Fruit fly (Drosophila melanogaster) whole organism, pupa: ENCODE data around the gene CG33510.

Experiments
- CG10348 ChIP-seq: fragments of 200-800 bp; sonication (Bioruptor generic); IDR thresholded peaks from 2 replicates; pipeline ENCODE4 v1.3.6; 2022; ENCODE audit warnings: missing biosample characterization, missing genetic modification characterization
- CG12605 ChIP-seq: fragments of 200-800 bp; sonication (Bioruptor generic); IDR thresholded peaks from 2 replicates; pipeline ENCODE4 v1.3.6; 2022; ENCODE audit warnings: missing biosample characterization, missing genetic modification characterization
- CG13204 ChIP-seq: fragments of 200-800 bp; sonication (Bioruptor generic); optimal IDR thresholded peaks from 2 replicates; lab custom pipeline; 2018; ENCODE audit warnings: missing biosample characterization, mild to moderate bottlenecking, missing genetic modification characterization, moderate library complexity
- CG14655 ChIP-seq: fragments of 200-800 bp; sonication (Bioruptor generic); optimal IDR thresholded peaks from 3 replicates; lab custom pipeline; 2017; ENCODE audit warnings: mild to moderate bottlenecking, missing biosample characterization, missing genetic modification reagents, missing genetic modification characterization
- CG15710 ChIP-seq: fragments of 200-800 bp; sonication (Bioruptor generic); optimal IDR thresholded peaks from 2 replicates; lab custom pipeline; 2018; ENCODE audit warnings: missing biosample characterization, mild to moderate bottlenecking, missing genetic modification characterization, moderate library complexity
- CG17806 ChIP-seq: fragments of 200-800 bp; sonication (Bioruptor generic); optimal IDR thresholded peaks from 2 replicates; lab custom pipeline; 2018; ENCODE audit warnings: missing biosample characterization, mild to moderate bottlenecking, missing genetic modification characterization, moderate library complexity
- CG32121 ChIP-seq: fragments of 200-800 bp; sonication (Bioruptor generic); IDR thresholded peaks from 2 replicates; pipeline ENCODE4 v1.3.6; 2022; ENCODE audit warnings: missing biosample characterization, missing genetic modification characterization
- CG34367 ChIP-seq: fragments of 200-800 bp; sonication (Bioruptor generic); optimal IDR thresholded peaks from 2 replicates; lab custom pipeline; 2018; ENCODE audit warnings: missing biosample characterization, mild to moderate bottlenecking, missing genetic modification characterization
- CG4496 ChIP-seq: fragments of 200-800 bp; sonication (Bioruptor generic); IDR thresholded peaks from 3 replicates; pipeline ENCODE4 v1.3.6; 2022; ENCODE audit warnings: missing biosample characterization, missing genetic modification characterization
- CG8159 ChIP-seq: fragments of 200-800 bp; sonication (Bioruptor generic); optimal IDR thresholded peaks from 3 replicates; lab custom pipeline; 2018; ENCODE audit warnings: missing biosample characterization, mild to moderate bottlenecking, missing genetic modification characterization, moderate library complexity
- CG8301 ChIP-seq: fragments of 200-800 bp; sonication (Bioruptor generic); optimal IDR thresholded peaks from 2 replicates; lab custom pipeline; 2018; ENCODE audit warnings: missing biosample characterization, mild to moderate bottlenecking, missing genetic modification characterization
- CG9948 ChIP-seq: fragments of 200-800 bp; sonication (Bioruptor generic); optimal IDR thresholded peaks from 2 replicates; lab custom pipeline; 2018; ENCODE audit warnings: missing biosample characterization, mild to moderate bottlenecking, missing genetic modification characterization, moderate library complexity
- D1 ChIP-seq: fragments of 200-800 bp; sonication (Bioruptor generic); optimal IDR thresholded peaks from 2 replicates; lab custom pipeline; 2018; ENCODE audit warnings: missing biosample characterization, mild to moderate bottlenecking, missing genetic modification characterization, moderate library complexity
- EcR ChIP-seq: fragments of 200-800 bp; sonication (Bioruptor generic); optimal IDR thresholded peaks from 3 replicates; lab custom pipeline; 2019; ENCODE audit warnings: missing biosample characterization, missing genetic modification characterization, mild to moderate bottlenecking, moderate library complexity, missing genetic modification reagents
- Ets98B ChIP-seq: fragments of 200-800 bp; sonication (Bioruptor generic); IDR thresholded peaks from 2 replicates; pipeline ENCODE4 v1.3.6; 2022; ENCODE audit warnings: missing biosample characterization, missing genetic modification characterization
- Pif1A ChIP-seq: fragments of 200-800 bp; sonication (Bioruptor generic); optimal IDR thresholded peaks from 3 replicates; lab custom pipeline; 2016; ENCODE audit warnings: missing biosample characterization, missing genetic modification characterization
- Pif1B ChIP-seq: fragments of 200-800 bp; sonication (Bioruptor generic); optimal IDR thresholded peaks from 3 replicates; lab custom pipeline; 2016; ENCODE audit warnings: missing biosample characterization, missing genetic modification characterization
- Snoo ChIP-seq: fragments of 200-800 bp; sonication (Bioruptor generic); optimal IDR thresholded peaks from 3 replicates; lab custom pipeline; 2017; ENCODE audit warnings: missing biosample characterization, mild to moderate bottlenecking, missing genetic modification characterization, inconsistent platforms
- fd96Ca ChIP-seq: fragments of 200-800 bp; sonication (Bioruptor generic); IDR thresholded peaks from 3 replicates; pipeline ENCODE4 v1.3.6; 2022; ENCODE audit warnings: missing biosample characterization, missing genetic modification characterization
- gl ChIP-seq: fragments of 200-800 bp; sonication (Bioruptor generic); optimal IDR thresholded peaks from 2 replicates; lab custom pipeline; 2018; ENCODE audit warnings: missing biosample characterization, mild to moderate bottlenecking, missing genetic modification characterization
- rn ChIP-seq: fragments of 200-800 bp; sonication (Bioruptor generic); IDR thresholded peaks from 2 replicates; pipeline ENCODE4 v1.3.6; 2022; ENCODE audit warnings: missing biosample characterization, missing genetic modification characterization

CG33510 gene

DNA sequence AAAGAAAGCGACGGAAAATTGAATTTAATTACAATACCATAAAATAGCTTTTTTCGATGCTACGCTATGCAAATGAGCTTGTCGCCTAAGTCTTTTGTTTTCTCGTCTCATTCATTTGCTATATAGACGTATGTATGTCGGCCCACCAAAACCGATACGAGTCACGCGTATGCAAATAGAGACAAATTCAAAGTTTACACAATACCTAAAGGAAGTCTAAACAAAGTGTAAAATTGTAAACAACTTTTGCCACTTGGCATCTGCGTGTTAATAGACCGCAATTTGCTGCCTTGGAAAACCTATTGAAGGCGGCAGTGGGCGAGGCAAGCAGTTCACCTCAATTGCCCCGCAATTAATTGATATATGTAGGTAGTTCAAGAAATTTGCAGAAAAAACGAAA lies 21.5 kb downstream of the CG33510 start:
- TF ChIP-seq Pif1B (GFP tag; lab: Kevin White, UChicago) (no peak), CG14655 (GFP tag; lab: Kevin White, UChicago) (no peak), gl (no peak), CG4496 (no peak), Pif1A (no peak), fd96Ca (no peak), CG12605 (no peak), CG8159 (no peak), CG32121 (GFP tag; lab: Robert Waterston, UW) (no peak), rn (no peak), CG8301 (tag; lab: Kevin White, UChicago) (no peak), EcR (GFP tag; lab: Kevin White, UChicago) (no peak), CG34367 (tag; lab: Kevin White, UChicago) (no peak), CG9948 (tag; lab: Kevin White, UChicago) (no peak), CG10348 (GFP tag; lab: Robert Waterston, UW) (no peak), D1 (tag; lab: Kevin White, UChicago) (no peak), CG13204 (GFP tag; lab: Kevin White, UChicago) (no peak)

DNA sequence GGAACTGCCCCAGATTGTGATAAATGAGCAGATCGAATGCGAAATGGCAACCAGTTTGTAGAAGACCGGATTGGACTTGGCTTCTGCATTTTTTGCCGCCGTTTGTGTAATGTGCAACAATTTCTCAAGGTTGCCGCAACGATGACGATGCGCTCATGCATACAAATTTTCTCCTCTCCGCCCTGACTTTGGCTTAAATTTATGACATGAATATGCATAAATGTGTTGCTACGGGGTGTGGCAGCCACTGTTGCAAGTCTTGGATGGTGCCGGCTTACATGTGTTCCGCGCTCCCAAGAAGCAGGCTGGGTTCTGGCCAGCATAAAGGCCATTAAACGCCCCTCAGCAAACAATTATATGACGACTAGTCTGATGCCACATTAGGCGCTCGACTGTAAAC lies 22.5 kb downstream of the CG33510 start:
- TF ChIP-seq EcR (GFP tag; lab: Kevin White, UChicago) (peak; percentile 35), fd96Ca (0 out of 3 replicates have a peak, but pooled peaks have one; percentile 30), CG8301 (tag; lab: Kevin White, UChicago) (no peak)

DNA sequence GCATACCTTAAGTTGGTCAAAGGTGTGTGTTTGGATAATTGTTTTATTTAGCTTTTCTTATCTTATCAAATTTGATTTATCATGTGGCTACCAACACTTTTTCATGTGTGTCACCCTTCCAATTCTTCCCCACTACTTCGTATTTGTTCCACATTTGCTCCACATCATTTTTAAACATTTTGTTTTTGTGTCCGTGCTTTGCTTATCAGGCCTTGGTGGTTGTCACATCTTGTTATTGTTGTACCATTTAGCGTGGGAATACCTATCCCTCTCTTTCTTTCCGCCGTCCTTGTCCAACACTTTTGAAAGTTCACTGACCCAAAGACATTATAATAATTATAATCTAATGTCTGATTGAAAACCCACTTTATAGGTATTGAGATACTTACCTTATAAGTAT lies 30.5 kb downstream of the CG33510 start:
- no peak for TF ChIP-seq Pif1B (GFP tag; lab: Kevin White, UChicago)
- TF ChIP-seq D1 (tag; lab: Kevin White, UChicago): no peak
- TF ChIP-seq CG8301 (tag; lab: Kevin White, UChicago): no peak
- TF ChIP-seq CG13204 (GFP tag; lab: Kevin White, UChicago): no peak
- TF ChIP-seq CG15710 (tag; lab: Kevin White, UChicago): no peak
- no peak for TF ChIP-seq EcR (GFP tag; lab: Kevin White, UChicago)
- TF ChIP-seq Ets98B: no peak
- no peak for TF ChIP-seq Snoo
- TF ChIP-seq CG14655 (GFP tag; lab: Kevin White, UChicago): no peak
- no peak for TF ChIP-seq CG12605
- no peak for TF ChIP-seq CG10348 (GFP tag; lab: Robert Waterston, UW)
- no peak for TF ChIP-seq CG32121 (GFP tag; lab: Robert Waterston, UW)

DNA sequence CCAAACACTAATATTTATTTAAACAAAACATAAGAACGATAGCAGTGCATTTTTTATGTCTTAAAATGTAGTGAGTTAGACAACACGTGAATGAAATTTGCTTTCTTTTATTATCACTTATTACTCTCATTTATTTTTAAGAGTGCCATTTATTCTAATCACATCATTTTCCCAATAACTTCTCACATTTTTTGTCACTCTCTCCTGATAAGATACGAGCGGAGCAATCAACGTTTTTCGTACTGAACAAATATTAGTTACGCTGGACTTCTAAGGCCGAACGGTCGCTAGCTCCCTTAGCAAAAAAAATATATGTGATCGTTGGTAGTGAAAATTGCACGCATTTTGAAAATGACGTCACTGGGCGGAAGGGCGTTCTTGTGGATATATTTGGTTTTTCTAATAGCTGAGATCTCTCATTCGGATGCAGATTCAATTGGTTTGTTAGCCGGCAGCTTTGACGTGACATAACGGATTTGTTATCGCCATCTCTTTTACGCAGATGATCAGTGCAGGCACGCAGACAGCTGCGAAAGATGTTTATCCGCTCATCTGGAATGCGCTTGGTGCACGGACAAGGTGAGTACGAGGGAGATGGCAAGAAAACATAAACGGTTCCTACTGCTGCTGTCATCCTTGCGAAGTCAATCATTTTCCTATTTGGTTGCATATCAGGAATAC lies 31.2 kb downstream of the CG33510 start, which contains the start of gene Itgbn:
Gene Itgbn, plus strand, starts transcription at position 251 of the 681 bp plus-strand sequence.
- TF ChIP-seq Pif1B (GFP tag; lab: Kevin White, UChicago): no peak

DNA sequence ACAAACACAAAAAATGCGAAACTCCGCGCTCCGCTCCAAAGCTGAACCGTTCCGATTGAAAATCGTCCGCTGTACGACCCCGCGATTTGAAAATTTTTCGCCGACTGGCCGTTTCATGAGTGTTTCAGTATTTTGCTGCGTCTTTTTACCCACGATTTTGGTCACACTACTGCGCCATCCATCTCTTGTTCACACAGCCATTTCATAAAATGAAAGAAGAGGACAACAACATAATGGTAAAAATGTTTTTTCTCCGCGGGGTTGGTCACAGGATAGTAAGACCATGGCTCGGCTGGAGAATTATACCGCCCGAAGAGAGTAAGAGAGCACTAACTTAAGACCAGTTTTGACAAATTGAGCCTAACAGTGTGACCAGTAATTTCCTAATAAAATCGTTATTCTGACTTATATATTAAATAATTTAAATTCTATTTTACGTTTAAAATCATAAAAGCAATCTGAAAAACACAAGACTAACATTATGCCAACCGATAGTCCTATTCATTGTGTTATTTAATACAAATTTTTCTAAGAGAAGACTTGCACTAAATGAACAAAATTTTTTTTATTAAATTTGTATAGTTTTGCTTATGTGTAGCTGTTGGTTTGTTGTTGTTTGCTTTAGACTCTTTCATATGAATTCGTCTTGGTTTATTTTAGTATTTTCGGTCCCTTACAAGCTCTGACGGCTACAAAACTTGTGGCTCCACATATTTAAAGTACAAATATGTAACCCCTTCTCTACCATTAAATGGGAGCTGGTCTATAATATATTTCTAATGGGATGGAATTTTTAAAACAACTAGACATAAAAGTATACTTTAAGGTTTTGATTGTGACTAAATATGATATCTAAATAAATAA lies 32.0 kb downstream of the CG33510 start, which contains the start of gene CG42238:
Gene CG42238, minus strand, starts transcription at position 292 of the 864 bp plus-strand sequence.
- TF ChIP-seq CG8301 (tag; lab: Kevin White, UChicago) (no peak), CG32121 (GFP tag; lab: Robert Waterston, UW) (peak; percentile 28; the same call in 1 of the 2 replicates), fd96Ca (no peak), CG17806 (tag; lab: Kevin White, UChicago) (no peak), rn (no peak), CG10348 (GFP tag; lab: Robert Waterston, UW) (no peak), D1 (tag; lab: Kevin White, UChicago) (no peak), CG8159 (no peak), CG13204 (GFP tag; lab: Kevin White, UChicago) (no peak), gl (no peak), CG34367 (tag; lab: Kevin White, UChicago) (no peak), Pif1A (no peak), CG14655 (GFP tag; lab: Kevin White, UChicago) (no peak), CG9948 (tag; lab: Kevin White, UChicago) (no peak), Pif1B (GFP tag; lab: Kevin White, UChicago) (no peak), EcR (GFP tag; lab: Kevin White, UChicago) (no peak), CG4496 (peak; percentile 34; the same call in 1 of the 3 replicates), CG12605 (peak; percentile 48), CG15710 (tag; lab: Kevin White, UChicago) (no peak)
- TF ChIP-seq, all 21 proteins: peak for 3

DNA sequence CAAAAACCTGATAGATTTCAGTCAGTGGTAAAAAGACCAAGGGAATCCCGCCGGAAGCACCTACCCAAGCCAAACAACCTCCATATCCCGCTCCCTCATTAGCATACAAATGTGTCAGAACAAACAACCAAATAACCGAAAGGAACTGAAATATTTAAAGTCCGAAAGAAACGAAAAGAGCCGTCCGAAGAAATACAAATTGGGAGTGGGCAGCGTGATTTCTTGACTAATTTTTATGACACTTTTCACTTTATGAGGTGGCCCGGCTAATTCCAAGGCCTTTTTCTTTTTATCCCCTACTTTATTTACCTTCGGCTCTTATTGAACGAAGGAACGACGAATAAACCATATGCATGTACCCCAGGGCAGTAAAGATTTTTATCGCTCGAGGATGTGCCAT lies 43.4 kb downstream of the CG33510 start:
- TF ChIP-seq CG32121 (GFP tag; lab: Robert Waterston, UW) (no peak), Pif1A (no peak), CG34367 (tag; lab: Kevin White, UChicago) (no peak), gl (no peak), fd96Ca (no peak), Snoo (no peak), EcR (GFP tag; lab: Kevin White, UChicago) (no peak), CG17806 (tag; lab: Kevin White, UChicago) (no peak)
